Fruit fly (Drosophila melanogaster): ENCODE data around the gene CG12268.
A peak's percentile ranks its signal among the peaks of the same experiment; 100 is the strongest.

dm6 chr3R:23915042-23915428, 33.2 kb downstream of the CG12268 start:
- TF ChIP-seq eg (GFP tag; IDR thresholded peaks at IDR 0.05) = peak; percentile 57; the same call in 2 of the 3 replicates
- peak; percentile 90 for TF ChIP-seq CG16779 (tag; optimal IDR thresholded peaks at IDR 0.05)
- peak; percentile 71 for TF ChIP-seq CG32006 (GFP tag; optimal IDR thresholded peaks at IDR 0.05)
- peak; percentile 72 for TF ChIP-seq Lpt (GFP tag; optimal IDR thresholded peaks at IDR 0.05)
- TF ChIP-seq lz (GFP tag; optimal IDR thresholded peaks at IDR 0.05) = peak; percentile 94
- peak; percentile 83 for TF ChIP-seq Eip93F (GFP tag; optimal IDR thresholded peaks at IDR 0.05)
- no peak for TF ChIP-seq CG6276 (GFP tag; optimal IDR thresholded peaks at IDR 0.05)
